Worm (Caenorhabditis elegans) whole organism, L3 larva: ENCODE data around the gene ZC239.3.
"Not testable (repeated sequence)": the region's sequence is repeated elsewhere in the genome, so short reads cannot be mapped to it uniquely, and the experiment has no call there.

Source experiments
- R02D3.7 ChIP-seq: fragments of 150-350 bp; optimal IDR thresholded peaks from 2 replicates; lab custom pipeline; 2014; ENCODE audit warnings: missing biosample characterization, missing genetic modification characterization
- ZK546.5 ChIP-seq: sonication (generic microtip); optimal IDR thresholded peaks from 2 replicates; lab custom pipeline; 2017; ENCODE audit warnings: missing biosample characterization, missing genetic modification characterization
- ama-1 ChIP-seq: fragments of 150-350 bp; optimal IDR thresholded peaks from 2 replicates; lab custom pipeline; 2018
- ceh-16 ChIP-seq: sonication (generic microtip); optimal IDR thresholded peaks from 2 replicates; lab custom pipeline; 2017; ENCODE audit warnings: missing biosample characterization, missing genetic modification characterization
- ceh-28 ChIP-seq: fragments of 150-350 bp; optimal IDR thresholded peaks from 2 replicates; lab custom pipeline; 2014; ENCODE audit warnings: missing biosample characterization, missing genetic modification reagents, missing genetic modification characterization
- ceh-9 ChIP-seq: sonication (generic microtip); optimal IDR thresholded peaks from 2 replicates; lab custom pipeline; 2018; ENCODE audit warnings: missing biosample characterization, missing genetic modification characterization
- daf-12 ChIP-seq: fragments of 150-350 bp; optimal IDR thresholded peaks from 2 replicates; lab custom pipeline; 2014; ENCODE audit warnings: missing biosample characterization, missing genetic modification reagents, missing genetic modification characterization
- egl-27 ChIP-seq: sonication (generic microtip); optimal IDR thresholded peaks from 4 replicates; lab custom pipeline; 2017; ENCODE audit warnings: missing biosample characterization, missing genetic modification reagents, missing genetic modification characterization
- elt-1 ChIP-seq: fragments of 150-350 bp; optimal IDR thresholded peaks from 2 replicates; lab custom pipeline; 2014; ENCODE audit warnings: missing biosample characterization, missing genetic modification characterization
- elt-3 ChIP-seq, 3 experiments: fragments of 150-350 bp in 1 of 3; sonication (generic microtip) in 2 of 3; optimal IDR thresholded peaks; 2 replicates in 2 of 3; 4 replicates in 1 of 3; lab custom pipeline; 2014 to 2017; ENCODE audit warnings: missing biosample characterization in 3 of 3, missing genetic modification characterization in 3 of 3
- eor-1 ChIP-seq, 2 experiments: fragments of 150-350 bp; optimal IDR thresholded peaks; 2 replicates each; lab custom pipeline; 2014 to 2018; ENCODE audit warnings: missing biosample characterization in 2 of 2, missing genetic modification characterization in 2 of 2
- fkh-10 ChIP-seq: sonication (generic microtip); optimal IDR thresholded peaks from 2 replicates; lab custom pipeline; 2017; ENCODE audit warnings: missing biosample characterization, missing genetic modification reagents, missing genetic modification characterization
- fkh-2 ChIP-seq: fragments of 150-350 bp; optimal IDR thresholded peaks from 2 replicates; lab custom pipeline; 2014; ENCODE audit warnings: missing biosample characterization, missing genetic modification reagents, missing genetic modification characterization
- jun-1 ChIP-seq: fragments of 150-350 bp; optimal IDR thresholded peaks from 2 replicates; lab custom pipeline; 2014; ENCODE audit warnings: missing biosample characterization, missing genetic modification reagents, missing genetic modification characterization
- lsy-12 ChIP-seq: sonication (generic microtip); optimal IDR thresholded peaks from 2 replicates; lab custom pipeline; 2016; ENCODE audit warnings: mild to moderate bottlenecking, missing genetic modification characterization, missing compliant biosample characterization
- mdl-1 ChIP-seq: fragments of 150-350 bp; optimal IDR thresholded peaks from 2 replicates; lab custom pipeline; 2014; ENCODE audit warnings: missing biosample characterization, missing genetic modification characterization
- nfya-1 ChIP-seq: sonication (generic microtip); optimal IDR thresholded peaks from 2 replicates; lab custom pipeline; 2017; ENCODE audit warnings: missing genetic modification characterization, mild to moderate bottlenecking, missing compliant biosample characterization, antibody characterized with exemption, moderate library complexity; ENCODE audit not compliant: insufficient read depth
- nhr-11 ChIP-seq: fragments of 150-350 bp; optimal IDR thresholded peaks from 2 replicates; lab custom pipeline; 2014; ENCODE audit warnings: missing biosample characterization, missing genetic modification characterization
- nhr-12 ChIP-seq: fragments of 150-350 bp; optimal IDR thresholded peaks from 2 replicates; lab custom pipeline; 2014; ENCODE audit warnings: missing biosample characterization, missing genetic modification characterization
- nhr-23 ChIP-seq: fragments of 150-350 bp; optimal IDR thresholded peaks from 2 replicates; lab custom pipeline; 2014; ENCODE audit warnings: missing biosample characterization, missing genetic modification reagents, missing genetic modification characterization
- nhr-237 ChIP-seq: fragments of 150-350 bp; optimal IDR thresholded peaks from 2 replicates; lab custom pipeline; 2014; ENCODE audit warnings: missing biosample characterization, missing genetic modification characterization
- nhr-28 ChIP-seq: fragments of 150-350 bp; optimal IDR thresholded peaks from 2 replicates; lab custom pipeline; 2014; ENCODE audit warnings: missing biosample characterization, missing genetic modification characterization
- nhr-43 ChIP-seq: sonication (generic microtip); optimal IDR thresholded peaks from 2 replicates; lab custom pipeline; 2016; ENCODE audit warnings: mild to moderate bottlenecking, missing genetic modification characterization, missing compliant biosample characterization; ENCODE audit not compliant: poor library complexity, severe bottlenecking
- nhr-67 ChIP-seq: fragments of 150-350 bp; optimal IDR thresholded peaks from 2 replicates; lab custom pipeline; 2014; ENCODE audit warnings: missing biosample characterization, missing genetic modification characterization
- nhr-77 ChIP-seq: fragments of 150-350 bp; optimal IDR thresholded peaks from 2 replicates; lab custom pipeline; 2014; ENCODE audit warnings: missing biosample characterization, missing genetic modification characterization
- pha-4 ChIP-seq: fragments of 150-350 bp; optimal IDR thresholded peaks from 2 replicates; lab custom pipeline; 2014; ENCODE audit warnings: missing biosample characterization, missing genetic modification reagents, missing genetic modification characterization
- pqm-1 ChIP-seq: fragments of 150-350 bp; optimal IDR thresholded peaks from 2 replicates; lab custom pipeline; 2017; ENCODE audit warnings: missing biosample characterization, missing genetic modification characterization, inconsistent platforms
- sea-2 ChIP-seq: fragments of 150-350 bp; sonication (generic microtip); optimal IDR thresholded peaks from 4 replicates; lab custom pipeline; 2014; ENCODE audit warnings: missing biosample characterization, missing genetic modification reagents, missing genetic modification characterization
- skn-1 ChIP-seq: fragments of 150-350 bp; optimal IDR thresholded peaks from 2 replicates; lab custom pipeline; 2014; ENCODE audit warnings: missing biosample characterization, missing genetic modification characterization
- snpc-4 ChIP-seq: fragments of 150-350 bp; optimal IDR thresholded peaks from 2 replicates; lab custom pipeline; 2014; ENCODE audit warnings: missing biosample characterization, missing genetic modification characterization
- unc-39 ChIP-seq: sonication (generic microtip); optimal IDR thresholded peaks from 4 replicates; lab custom pipeline; 2017; ENCODE audit warnings: missing biosample characterization, missing genetic modification characterization
- unc-62 ChIP-seq: fragments of 150-350 bp; sonication (generic microtip); optimal IDR thresholded peaks from 4 replicates; lab custom pipeline; 2014; ENCODE audit warnings: missing biosample characterization, missing genetic modification reagents, missing genetic modification characterization
- zag-1 ChIP-seq: fragments of 150-350 bp; optimal IDR thresholded peaks from 2 replicates; lab custom pipeline; 2014; ENCODE audit warnings: missing biosample characterization, missing genetic modification characterization
- ztf-11 ChIP-seq: fragments of 150-350 bp; optimal IDR thresholded peaks from 2 replicates; lab custom pipeline; 2014; ENCODE audit warnings: missing biosample characterization, missing genetic modification characterization
- ztf-4 ChIP-seq: fragments of 150-350 bp; optimal IDR thresholded peaks from 2 replicates; lab custom pipeline; 2014; ENCODE audit warnings: missing biosample characterization, missing genetic modification characterization

ZC239.3 gene

DNA sequence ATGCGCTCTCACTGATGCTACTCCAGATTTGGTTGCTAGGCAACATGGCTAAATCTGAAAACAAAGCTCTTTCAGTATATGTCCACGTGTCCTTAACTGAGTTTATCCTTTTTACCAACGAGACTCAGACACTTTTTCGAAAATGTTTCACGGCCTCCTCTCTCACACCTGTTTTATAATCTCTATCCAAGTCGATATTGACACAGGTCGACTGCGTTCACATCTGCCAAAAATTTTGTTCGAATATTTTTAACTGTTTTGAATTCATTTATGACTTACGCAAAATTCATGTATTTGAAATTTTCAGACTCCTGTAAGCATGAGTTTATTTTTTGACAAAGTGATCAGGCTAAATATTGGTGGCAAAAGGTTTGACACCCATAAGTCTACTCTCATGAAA lies at the start of gene ZC239.3:
Gene ZC239.3, plus strand, starts transcription at position 301 of the 400 bp plus-strand sequence.
- not testable (repeated sequence) for TF ChIP-seq skn-1, egl-27, fkh-2 (tag; lab: Kevin White, UChicago)

DNA sequence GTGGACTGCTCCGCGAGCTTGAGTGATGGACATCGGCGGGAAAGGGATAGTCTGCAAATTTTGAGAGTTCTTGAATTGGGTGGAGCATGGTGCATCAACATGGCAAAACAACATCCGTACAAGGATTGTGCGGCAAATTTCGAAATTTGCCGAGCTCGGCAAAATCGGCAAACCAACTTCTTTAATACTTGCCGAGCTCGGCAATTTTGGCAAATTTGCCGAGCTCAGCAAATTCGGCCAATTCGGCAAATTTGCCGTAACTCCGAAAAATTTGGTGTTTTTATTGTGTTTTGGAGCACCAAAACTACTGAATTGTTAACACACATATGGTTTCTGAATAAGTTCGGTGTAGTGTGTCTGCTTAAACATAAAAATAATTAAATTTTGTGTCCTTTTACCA lies 45.8 kb upstream of the ZC239.3 start, which contains the start of gene fbxc-55:
Gene fbxc-55, minus strand, starts transcription at position 101 of the 400 bp plus-strand sequence.
- TF ChIP-seq egl-27 (tag; lab: Kevin White, UChicago) (no peak), nhr-28 (tag; lab: Kevin White, UChicago) (no peak), snpc-4 (tag; lab: Kevin White, UChicago) (no peak), ZK546.5 (no peak), nfya-1 (tag; lab: Kevin White, UChicago) (no peak), unc-62 (GFP tag; lab: Kevin White, UChicago) (no peak), nhr-43 (no peak), pha-4 (tag; lab: Kevin White, UChicago) (no peak), ztf-4 (tag; lab: Kevin White, UChicago) (no peak), nhr-12 (tag; lab: Kevin White, UChicago) (no peak), elt-1 (tag; lab: Kevin White, UChicago) (no peak), nhr-77 (no peak), sea-2 (GFP tag; lab: Kevin White, UChicago) (no peak), unc-39 (tag; lab: Kevin White, UChicago) (no peak), ceh-9 (tag; lab: Kevin White, UChicago) (no peak), jun-1 (tag; lab: Kevin White, UChicago) (no peak)
- TF ChIP-seq, all 47 proteins: peak for 0

DNA sequence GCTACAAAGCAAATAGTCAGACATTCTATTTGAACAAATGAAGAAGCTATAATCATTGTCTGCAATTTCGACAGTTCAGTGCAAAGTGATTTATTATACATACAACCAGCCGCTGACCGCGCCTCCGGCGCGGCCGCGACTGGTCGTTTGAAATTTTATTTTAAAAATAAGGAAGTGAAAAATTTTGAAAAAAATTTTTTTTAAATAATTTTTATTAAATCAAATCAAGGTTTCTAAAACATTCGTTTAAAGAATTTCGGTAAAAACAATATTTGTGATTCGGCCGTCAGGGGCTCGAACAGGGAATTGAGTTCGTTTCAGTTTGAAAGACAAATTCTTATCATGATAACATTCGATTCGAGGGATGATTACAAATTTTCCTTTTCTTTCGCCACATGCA lies 43.7 kb upstream of the ZC239.3 start, which contains the start of gene Y27F2A.10:
Gene Y27F2A.10, minus strand, starts transcription at position 101 of the 400 bp plus-strand sequence.
- TF ChIP-seq skn-1 (tag; lab: Kevin White, UChicago) (no peak), nhr-67 (tag; lab: Kevin White, UChicago) (no peak), elt-3 (tag; optimal IDR thresholded peaks at IDR 0.05; lab: Kevin White, UChicago) (no peak), sea-2 (GFP tag; lab: Kevin White, UChicago) (no peak)

DNA sequence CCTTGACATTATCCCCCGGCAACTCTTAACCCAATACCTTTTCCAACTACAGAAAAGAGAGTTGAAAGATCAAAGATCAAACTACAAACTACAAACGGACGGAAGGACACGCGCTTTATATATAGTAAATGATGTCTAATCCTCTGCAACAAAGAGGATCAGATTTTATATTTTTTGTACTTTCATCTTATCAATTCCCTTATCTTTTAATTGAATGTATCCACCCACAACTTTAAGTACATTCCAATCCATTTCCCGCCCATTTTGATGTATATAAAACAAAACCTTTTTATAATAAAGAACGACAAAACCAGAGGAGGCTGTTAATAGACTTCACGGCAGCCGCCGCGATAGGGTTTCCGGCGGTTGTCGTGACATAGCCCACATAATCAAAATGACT lies 38.2 kb upstream of the ZC239.3 start, which contains the start of gene sri-40:
Gene sri-40, plus strand, starts transcription at position 301 of the 400 bp plus-strand sequence.
- TF ChIP-seq nhr-67, nhr-12, mdl-1 (tag; lab: Kevin White, UChicago): not testable (repeated sequence)

DNA sequence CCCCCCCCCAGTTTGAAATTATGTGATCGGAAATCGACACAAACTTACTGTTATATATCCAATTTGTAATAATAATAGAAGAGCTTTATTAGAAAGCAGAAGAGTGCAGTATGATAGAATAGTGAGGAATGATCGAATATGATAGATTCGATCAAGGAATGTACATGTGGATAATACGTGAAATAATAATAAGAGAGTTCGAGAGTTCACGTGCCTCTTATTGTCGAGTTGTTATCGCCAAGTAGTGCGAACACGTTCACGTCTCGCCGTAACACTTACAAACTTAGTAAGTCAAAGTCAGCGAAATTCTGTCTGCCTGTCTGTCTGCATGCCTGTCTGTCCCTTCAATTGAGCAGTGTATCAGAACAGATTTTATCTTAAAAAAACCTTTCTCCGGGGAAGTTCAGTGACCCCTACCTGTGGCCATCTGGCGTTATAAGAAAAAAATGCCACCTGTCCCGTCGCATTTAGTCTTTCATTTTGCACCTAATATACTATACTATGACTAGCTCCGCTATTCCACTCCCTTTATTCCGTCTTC lies 32.5 kb upstream of the ZC239.3 start, which contains the start of the genes Y27F2A.6 and Y27F2A.8:
Gene Y27F2A.6, minus strand, starts transcription at position 101 of the 541 bp plus-strand sequence.
Gene Y27F2A.8, plus strand, starts transcription at position 491 of the 541 bp plus-strand sequence.
- not testable (repeated sequence) for TF ChIP-seq pqm-1 (tag; lab: Kevin White, UChicago); fkh-10 (GFP tag; lab: Kevin White, UChicago); ceh-28 (tag; lab: Kevin White, UChicago)

DNA sequence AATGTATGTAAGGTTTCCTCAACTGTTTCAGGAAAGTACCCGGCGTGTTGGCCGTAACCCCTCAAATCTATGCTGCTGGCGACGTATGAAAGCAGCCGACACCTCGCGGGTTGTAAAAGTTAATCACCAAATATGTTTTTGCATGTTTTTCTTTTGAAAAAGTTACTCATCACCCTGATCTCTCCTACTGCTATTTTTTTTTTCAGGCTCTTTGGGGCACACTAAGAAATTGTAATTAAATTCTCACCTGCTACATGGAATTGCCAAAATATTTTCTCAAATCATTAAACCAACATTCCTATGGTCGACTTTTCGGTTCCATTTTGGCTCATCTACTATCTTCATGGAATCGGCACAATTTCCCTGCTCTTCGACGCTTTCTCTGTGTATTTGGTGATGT lies 31.0 kb upstream of the ZC239.3 start, which contains the start of gene sri-78:
Gene sri-78, plus strand, starts transcription at position 301 of the 400 bp plus-strand sequence.
- not testable (repeated sequence) for TF ChIP-seq jun-1 (tag; lab: Kevin White, UChicago); elt-3 (tag; optimal IDR thresholded peaks at IDR 0.05; lab: Kevin White, UChicago); unc-39 (tag; lab: Kevin White, UChicago)

DNA sequence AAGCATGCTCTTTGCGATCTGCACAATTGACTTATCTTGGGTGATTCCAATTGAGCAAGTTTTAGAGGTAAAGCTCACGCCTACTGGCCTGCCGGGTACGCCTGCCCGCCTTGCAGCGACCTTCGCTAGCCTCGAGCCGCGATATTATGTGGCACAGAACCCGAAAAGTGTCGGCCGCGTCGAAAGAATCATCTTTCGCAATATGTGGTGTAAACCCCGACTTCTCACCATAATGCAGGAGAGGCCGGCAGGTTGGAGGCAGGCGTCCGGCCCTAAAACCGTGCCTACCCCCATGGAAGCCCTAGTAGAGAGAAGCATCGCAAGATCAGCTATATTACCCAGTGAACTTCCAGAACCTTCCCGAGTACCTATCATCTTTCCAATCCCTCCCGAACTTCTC lies 30.0 kb upstream of the ZC239.3 start:
- TF ChIP-seq R02D3.7 (tag; lab: Kevin White, UChicago) (no peak), nhr-11 (tag; lab: Kevin White, UChicago) (no peak), daf-12 (tag; lab: Kevin White, UChicago) (no peak), zag-1 (tag; lab: Kevin White, UChicago) (no peak), jun-1 (tag; lab: Kevin White, UChicago) (no peak), sea-2 (GFP tag; lab: Kevin White, UChicago) (no peak), nhr-237 (tag; lab: Kevin White, UChicago) (no peak), ztf-11 (tag; lab: Kevin White, UChicago) (no peak), ceh-16 (no peak), eor-1 (tag; optimal IDR thresholded peaks at IDR 0.05; lab: Kevin White, UChicago) (no peak), nhr-23 (tag; lab: Kevin White, UChicago) (no peak), ama-1 (lab: Kevin White, UChicago) (no peak), ztf-4 (tag; lab: Kevin White, UChicago) (no peak), lsy-12 (no peak), elt-1 (tag; lab: Kevin White, UChicago) (no peak)
